Worm (Caenorhabditis elegans): Measurements from ENCODE around the gene C25F9.15.

DNA sequence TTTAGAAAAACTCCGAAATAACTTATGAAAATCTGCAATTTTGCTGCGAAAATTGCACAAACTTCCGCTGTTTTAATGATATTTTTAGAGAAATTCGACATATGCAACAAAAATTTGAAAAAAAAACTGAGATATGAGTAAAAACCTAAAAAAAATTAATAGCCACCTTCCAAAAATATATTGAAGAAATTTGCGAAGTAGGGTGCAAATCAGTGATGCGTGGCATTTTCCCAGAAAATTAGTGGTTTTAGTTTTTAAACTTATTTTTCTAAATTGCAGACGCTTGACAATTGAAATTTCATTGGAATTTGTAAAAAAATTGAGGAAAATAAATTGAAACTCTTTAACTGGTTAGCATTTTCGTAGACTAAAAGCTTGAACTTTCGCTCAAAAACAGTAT lies 19.1 kb upstream of the C25F9.15 start, which contains the start of gene C25F9.13:
- TF ChIP-seq flt-1 (GFP tag; IDR thresholded peaks at IDR 0.05) = no peak
- no peak for TF ChIP-seq T22C8.4 (GFP tag; IDR thresholded peaks at IDR 0.05)
- no peak for TF ChIP-seq ztf-29 (GFP tag; IDR thresholded peaks at IDR 0.05)

Measured in whole organism, midembryonic.